Fruit fly (Drosophila melanogaster) whole organism, pupa: ENCODE data around the gene ldbr.

Experiments used
- CG10348 ChIP-seq: fragments of 200-800 bp; sonication (Bioruptor generic); IDR thresholded peaks from 2 replicates; pipeline ENCODE4 v1.3.6; 2022; ENCODE audit warnings: missing biosample characterization, missing genetic modification characterization
- CG12605 ChIP-seq: fragments of 200-800 bp; sonication (Bioruptor generic); IDR thresholded peaks from 2 replicates; pipeline ENCODE4 v1.3.6; 2022; ENCODE audit warnings: missing biosample characterization, missing genetic modification characterization
- CG13204 ChIP-seq: fragments of 200-800 bp; sonication (Bioruptor generic); optimal IDR thresholded peaks from 2 replicates; lab custom pipeline; 2018; ENCODE audit warnings: missing biosample characterization, mild to moderate bottlenecking, missing genetic modification characterization, moderate library complexity
- CG14655 ChIP-seq: fragments of 200-800 bp; sonication (Bioruptor generic); optimal IDR thresholded peaks from 3 replicates; lab custom pipeline; 2017; ENCODE audit warnings: mild to moderate bottlenecking, missing biosample characterization, missing genetic modification reagents, missing genetic modification characterization
- CG15710 ChIP-seq: fragments of 200-800 bp; sonication (Bioruptor generic); optimal IDR thresholded peaks from 2 replicates; lab custom pipeline; 2018; ENCODE audit warnings: missing biosample characterization, mild to moderate bottlenecking, missing genetic modification characterization, moderate library complexity
- CG17806 ChIP-seq: fragments of 200-800 bp; sonication (Bioruptor generic); optimal IDR thresholded peaks from 2 replicates; lab custom pipeline; 2018; ENCODE audit warnings: missing biosample characterization, mild to moderate bottlenecking, missing genetic modification characterization, moderate library complexity
- CG32121 ChIP-seq: fragments of 200-800 bp; sonication (Bioruptor generic); IDR thresholded peaks from 2 replicates; pipeline ENCODE4 v1.3.6; 2022; ENCODE audit warnings: missing biosample characterization, missing genetic modification characterization
- CG34367 ChIP-seq: fragments of 200-800 bp; sonication (Bioruptor generic); optimal IDR thresholded peaks from 2 replicates; lab custom pipeline; 2018; ENCODE audit warnings: missing biosample characterization, mild to moderate bottlenecking, missing genetic modification characterization
- CG4496 ChIP-seq: fragments of 200-800 bp; sonication (Bioruptor generic); IDR thresholded peaks from 3 replicates; pipeline ENCODE4 v1.3.6; 2022; ENCODE audit warnings: missing biosample characterization, missing genetic modification characterization
- CG8159 ChIP-seq: fragments of 200-800 bp; sonication (Bioruptor generic); optimal IDR thresholded peaks from 3 replicates; lab custom pipeline; 2018; ENCODE audit warnings: missing biosample characterization, mild to moderate bottlenecking, missing genetic modification characterization, moderate library complexity
- CG8301 ChIP-seq: fragments of 200-800 bp; sonication (Bioruptor generic); optimal IDR thresholded peaks from 2 replicates; lab custom pipeline; 2018; ENCODE audit warnings: missing biosample characterization, mild to moderate bottlenecking, missing genetic modification characterization
- CG9948 ChIP-seq: fragments of 200-800 bp; sonication (Bioruptor generic); optimal IDR thresholded peaks from 2 replicates; lab custom pipeline; 2018; ENCODE audit warnings: missing biosample characterization, mild to moderate bottlenecking, missing genetic modification characterization, moderate library complexity
- D1 ChIP-seq: fragments of 200-800 bp; sonication (Bioruptor generic); optimal IDR thresholded peaks from 2 replicates; lab custom pipeline; 2018; ENCODE audit warnings: missing biosample characterization, mild to moderate bottlenecking, missing genetic modification characterization, moderate library complexity
- EcR ChIP-seq: fragments of 200-800 bp; sonication (Bioruptor generic); optimal IDR thresholded peaks from 3 replicates; lab custom pipeline; 2019; ENCODE audit warnings: missing biosample characterization, missing genetic modification characterization, mild to moderate bottlenecking, moderate library complexity, missing genetic modification reagents
- Ets98B ChIP-seq: fragments of 200-800 bp; sonication (Bioruptor generic); IDR thresholded peaks from 2 replicates; pipeline ENCODE4 v1.3.6; 2022; ENCODE audit warnings: missing biosample characterization, missing genetic modification characterization
- Pif1A ChIP-seq: fragments of 200-800 bp; sonication (Bioruptor generic); optimal IDR thresholded peaks from 3 replicates; lab custom pipeline; 2016; ENCODE audit warnings: missing biosample characterization, missing genetic modification characterization
- Pif1B ChIP-seq: fragments of 200-800 bp; sonication (Bioruptor generic); optimal IDR thresholded peaks from 3 replicates; lab custom pipeline; 2016; ENCODE audit warnings: missing biosample characterization, missing genetic modification characterization
- Snoo ChIP-seq: fragments of 200-800 bp; sonication (Bioruptor generic); optimal IDR thresholded peaks from 3 replicates; lab custom pipeline; 2017; ENCODE audit warnings: missing biosample characterization, mild to moderate bottlenecking, missing genetic modification characterization, inconsistent platforms
- fd96Ca ChIP-seq: fragments of 200-800 bp; sonication (Bioruptor generic); IDR thresholded peaks from 3 replicates; pipeline ENCODE4 v1.3.6; 2022; ENCODE audit warnings: missing biosample characterization, missing genetic modification characterization
- gl ChIP-seq: fragments of 200-800 bp; sonication (Bioruptor generic); optimal IDR thresholded peaks from 2 replicates; lab custom pipeline; 2018; ENCODE audit warnings: missing biosample characterization, mild to moderate bottlenecking, missing genetic modification characterization
- rn ChIP-seq: fragments of 200-800 bp; sonication (Bioruptor generic); IDR thresholded peaks from 2 replicates; pipeline ENCODE4 v1.3.6; 2022; ENCODE audit warnings: missing biosample characterization, missing genetic modification characterization

Gene ldbr

DNA sequence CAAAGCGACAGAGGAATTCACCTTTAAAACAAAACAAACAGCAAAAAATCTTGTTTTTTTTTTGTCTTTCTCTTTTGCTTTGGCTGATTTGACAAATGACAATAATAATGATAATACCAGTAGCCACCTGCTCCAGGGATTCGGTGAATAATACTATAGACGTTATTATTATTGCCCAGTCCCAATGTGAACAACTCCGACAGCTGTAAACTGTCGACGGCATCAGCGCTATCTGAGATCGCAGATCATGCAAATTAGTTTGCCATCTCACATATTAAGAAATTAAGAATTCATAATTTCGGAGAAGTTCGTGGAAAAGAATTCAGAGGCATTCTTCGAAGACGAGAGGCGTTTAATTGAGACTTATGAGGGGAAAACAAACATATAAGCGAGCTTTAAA is 35.4 kb upstream of the ldbr start:
- no peak for TF ChIP-seq CG10348
- TF ChIP-seq CG9948, result no peak
- no peak for TF ChIP-seq CG17806 (tag; lab: Kevin White, UChicago)

dm6 chr3L:8091650-8092068 is 30.0 kb upstream of the ldbr start, which contains the start of gene CG7565:
TSS of gene CG7565 (minus strand) at chr3L:8091786.
- TF ChIP-seq CG13204, result no peak
- TF ChIP-seq CG15710 (tag; lab: Kevin White, UChicago), result no peak
- TF ChIP-seq CG17806 (tag; lab: Kevin White, UChicago), result no peak
- no peak for TF ChIP-seq CG34367 (tag; lab: Kevin White, UChicago)
- peak; percentile 25; the same call in 1 of the 2 replicates for TF ChIP-seq CG12605 (GFP tag; lab: Robert Waterston, UW)
- no peak for TF ChIP-seq EcR (GFP tag; lab: Kevin White, UChicago)
- no peak for TF ChIP-seq CG10348
- no peak for TF ChIP-seq fd96Ca
- TF ChIP-seq CG4496 (GFP tag; lab: Robert Waterston, UW), result peak; percentile 61
- TF ChIP-seq Snoo (tag; lab: Kevin White, UChicago), result no peak
- no peak for TF ChIP-seq CG14655 (GFP tag; lab: Kevin White, UChicago)
- peak; percentile 30 for TF ChIP-seq Pif1B (GFP tag; lab: Kevin White, UChicago)
- no peak for TF ChIP-seq CG9948
- peak; percentile 11 for TF ChIP-seq CG8301 (tag; lab: Kevin White, UChicago)
- no peak for TF ChIP-seq Pif1A (GFP tag; lab: Kevin White, UChicago)
- no peak for TF ChIP-seq gl (tag; lab: Kevin White, UChicago)
- TF ChIP-seq CG8159, result no peak
- 0 out of 2 replicates have a peak, but pooled peaks have one; percentile 12 for TF ChIP-seq CG32121
- peak; percentile 67 for TF ChIP-seq Ets98B (GFP tag; lab: Robert Waterston, UW)
- TF ChIP-seq D1, result no peak
- no peak for TF ChIP-seq rn

DNA sequence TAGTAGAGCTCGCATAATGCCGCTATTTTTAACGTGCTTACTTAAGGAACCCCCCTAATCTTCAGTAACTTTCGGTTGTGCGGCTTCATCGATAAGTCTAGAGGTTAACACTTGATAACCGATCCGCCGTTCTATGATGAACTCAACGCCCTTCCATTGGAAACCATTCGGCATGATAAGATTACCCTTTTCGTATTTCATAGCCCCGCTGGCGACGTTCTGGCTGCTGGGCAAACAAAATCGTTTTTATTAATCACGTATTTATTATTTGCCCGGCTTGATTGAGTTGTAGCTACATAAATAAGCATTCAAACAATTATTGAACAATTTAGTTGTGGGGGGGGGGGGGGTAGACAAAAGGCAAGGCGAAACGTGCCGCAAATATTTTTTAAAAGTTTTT is 28.1 kb upstream of the ldbr start:
- no peak for TF ChIP-seq CG4496 (GFP tag; lab: Robert Waterston, UW)
- no peak for TF ChIP-seq Pif1B (GFP tag; lab: Kevin White, UChicago)
- no peak for TF ChIP-seq Ets98B (GFP tag; lab: Robert Waterston, UW)
- TF ChIP-seq CG14655 (GFP tag; lab: Kevin White, UChicago), result no peak
- TF ChIP-seq fd96Ca, result no peak
- no peak for TF ChIP-seq CG10348
- no peak for TF ChIP-seq CG8159
- TF ChIP-seq Pif1A (GFP tag; lab: Kevin White, UChicago), result no peak

DNA sequence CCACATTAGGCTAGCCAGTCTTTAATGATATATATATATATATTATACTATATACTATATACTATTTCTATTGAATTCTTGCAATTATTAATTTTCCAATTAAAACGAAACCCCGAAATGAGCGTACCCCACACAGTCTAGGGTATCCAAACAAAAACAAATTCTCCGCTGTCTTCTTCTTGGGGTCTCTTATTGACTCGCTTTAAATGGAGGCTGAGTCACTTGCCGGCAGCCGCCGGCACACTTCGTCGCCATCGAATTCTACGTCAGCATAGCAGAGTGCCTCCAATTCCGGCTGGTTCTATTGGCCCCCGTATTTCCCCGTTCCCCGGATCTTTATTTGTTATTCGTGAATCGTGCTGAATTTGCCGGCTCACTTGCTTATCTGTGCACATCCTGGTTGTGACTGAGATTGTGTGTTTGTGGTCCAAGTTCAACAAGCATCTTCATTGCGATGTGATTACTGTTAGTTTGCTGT is 26.9 kb upstream of the ldbr start:
- TF ChIP-seq CG8301 (tag; lab: Kevin White, UChicago), result peak; percentile 5
- 0 out of 3 replicates have a peak, but pooled peaks have one; percentile 19 for TF ChIP-seq CG4496 (GFP tag; lab: Robert Waterston, UW)
- no peak for TF ChIP-seq Pif1A (GFP tag; lab: Kevin White, UChicago)

- TF ChIP-seq CG17806 (tag; lab: Kevin White, UChicago), result peak; percentile 80
- peak; percentile 91 for TF ChIP-seq CG10348
- peak; percentile 94 for TF ChIP-seq CG15710 (tag; lab: Kevin White, UChicago)
- peak; percentile 87 for TF ChIP-seq Pif1A (GFP tag; lab: Kevin White, UChicago)
- peak; percentile 97 for TF ChIP-seq CG32121
- peak; percentile 15 for TF ChIP-seq EcR (GFP tag; lab: Kevin White, UChicago)
- peak; percentile 93 for TF ChIP-seq CG14655 (GFP tag; lab: Kevin White, UChicago)
- TF ChIP-seq gl (tag; lab: Kevin White, UChicago), result peak; percentile 71
- TF ChIP-seq fd96Ca, result peak; percentile 92
- TF ChIP-seq CG34367 (tag; lab: Kevin White, UChicago), result peak; percentile 83
- TF ChIP-seq CG4496 (GFP tag; lab: Robert Waterston, UW), result peak; percentile 93; the same call in 2 of the 3 replicates
- peak; percentile 94 for TF ChIP-seq CG8159
- peak; percentile 89 for TF ChIP-seq CG9948
- peak; percentile 81 for TF ChIP-seq D1
- peak; percentile 73 for TF ChIP-seq CG13204
- peak; percentile 94 for TF ChIP-seq Ets98B (GFP tag; lab: Robert Waterston, UW)
- peak; percentile 84 for TF ChIP-seq Pif1B (GFP tag; lab: Kevin White, UChicago)
- TF ChIP-seq CG12605 (GFP tag; lab: Robert Waterston, UW), result peak; percentile 84
- TF ChIP-seq rn, result peak; percentile 87
- TF ChIP-seq CG8301 (tag; lab: Kevin White, UChicago), result peak; percentile 90
- peak; percentile 92 for TF ChIP-seq Snoo (tag; lab: Kevin White, UChicago)
Observed at dm6 chr3L:8096106-8096558, 25.5 kb upstream of the ldbr start.

DNA sequence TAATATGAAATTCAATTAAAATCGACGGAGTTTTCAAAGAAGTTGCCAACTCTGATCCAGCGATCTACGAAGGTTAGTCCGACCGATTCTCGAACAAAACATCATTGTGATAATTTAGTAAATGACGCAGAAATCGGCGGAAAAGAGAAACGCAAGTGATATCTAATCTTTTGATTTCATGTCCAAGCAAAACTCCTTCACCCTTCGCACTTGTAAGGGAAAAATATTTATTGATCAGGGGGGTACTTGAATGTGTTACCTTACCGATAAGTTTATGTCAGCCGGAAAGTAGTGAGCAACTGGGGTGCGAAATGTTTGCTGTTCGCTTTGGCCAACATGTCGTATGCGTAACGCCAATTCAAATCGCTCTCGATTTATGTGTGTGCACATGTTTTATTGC is 24.5 kb upstream of the ldbr start:
- TF ChIP-seq CG12605 (GFP tag; lab: Robert Waterston, UW), result no peak
- no peak for TF ChIP-seq CG14655 (GFP tag; lab: Kevin White, UChicago)
- TF ChIP-seq CG8301 (tag; lab: Kevin White, UChicago), result no peak
- TF ChIP-seq EcR (GFP tag; lab: Kevin White, UChicago), result no peak

DNA sequence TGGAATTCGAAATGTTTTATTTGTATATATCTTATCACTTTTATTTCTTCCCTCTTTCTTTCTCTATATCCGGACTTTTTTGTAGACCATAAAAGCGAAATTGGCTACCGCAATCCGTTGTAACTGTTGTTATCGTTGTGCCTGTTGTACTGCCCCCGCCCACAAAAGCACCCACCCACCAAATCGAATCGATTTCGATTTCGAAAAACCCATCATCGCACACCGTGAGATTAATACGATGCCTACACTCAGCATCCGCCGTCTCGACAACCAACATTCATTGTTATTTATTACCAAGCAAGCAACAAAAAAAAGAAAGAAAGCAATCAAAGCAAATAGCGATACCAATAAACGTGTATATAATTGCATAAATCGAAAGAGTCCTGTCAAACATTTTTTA is 13.4 kb upstream of the ldbr start:
- TF ChIP-seq CG15710 (tag; lab: Kevin White, UChicago) (no peak), CG9948 (no peak), CG12605 (GFP tag; lab: Robert Waterston, UW) (no peak), CG17806 (tag; lab: Kevin White, UChicago) (no peak), CG32121 (no peak), Pif1A (GFP tag; lab: Kevin White, UChicago) (no peak), CG34367 (tag; lab: Kevin White, UChicago) (no peak), Pif1B (GFP tag; lab: Kevin White, UChicago) (no peak), Snoo (tag; lab: Kevin White, UChicago) (no peak), CG14655 (GFP tag; lab: Kevin White, UChicago) (no peak), Ets98B (GFP tag; lab: Robert Waterston, UW) (no peak), CG8301 (tag; lab: Kevin White, UChicago) (no peak), rn (no peak), fd96Ca (no peak), gl (tag; lab: Kevin White, UChicago) (no peak), CG8159 (no peak), CG4496 (GFP tag; lab: Robert Waterston, UW) (no peak), D1 (no peak), CG10348 (no peak)
